Worm (Caenorhabditis elegans) whole organism, L4/young adult: ENCODE measurements around the gene cwc-15.

Experiments used
- dao-5 ChIP-seq: sonication (generic microtip); optimal IDR thresholded peaks from 2 replicates; lab custom pipeline; 2016; ENCODE audit warnings: missing genotype, missing genetic modification characterization, moderate library complexity, missing compliant biosample characterization
- him-1 ChIP-seq: sonication (generic microtip); optimal IDR thresholded peaks from 2 replicates; lab custom pipeline; 2016; ENCODE audit warnings: missing genotype, missing genetic modification reagents, missing genetic modification characterization, missing compliant biosample characterization

DNA sequence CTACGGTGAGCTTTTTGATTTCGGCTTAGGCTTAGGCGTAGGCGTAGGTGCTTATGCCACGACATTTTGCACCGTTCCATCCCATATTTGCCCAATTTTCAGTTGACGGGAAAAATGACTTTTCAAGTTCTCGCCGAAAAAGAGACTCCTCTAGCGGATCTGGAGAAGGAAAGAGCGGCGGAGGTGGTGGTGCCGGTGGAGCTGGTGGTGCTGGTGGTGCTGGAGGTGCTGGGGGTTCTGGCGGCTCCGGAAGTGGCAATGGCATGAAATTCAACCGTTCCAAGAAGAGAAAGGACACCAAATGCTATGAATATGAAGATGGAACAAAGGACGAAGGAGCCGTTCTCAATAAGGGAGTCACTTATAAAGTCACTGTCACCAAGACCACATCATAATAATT, 23.9 kb downstream of the cwc-15 start:
- TF ChIP-seq dao-5 (tag; lab: Kevin White, UChicago) (no peak), him-1 (no peak)
